Worm (Caenorhabditis elegans) whole organism, midembryonic: Measurements from ENCODE around the gene clh-4.

Source experiments
- T22C8.4 ChIP-seq: fragments of 200-800 bp; sonication (Bioruptor generic); IDR thresholded peaks from 2 replicates; pipeline ENCODE4 v1.3.6; 2022; ENCODE audit warnings: missing genetic modification characterization, missing compliant biosample characterization
- cog-1 ChIP-seq: sonication (generic microtip); optimal IDR thresholded peaks from 2 replicates; lab custom pipeline; 2016; ENCODE audit warnings: missing genetic modification characterization, missing compliant biosample characterization
- flt-1 ChIP-seq: fragments of 200-800 bp; sonication (Bioruptor generic); IDR thresholded peaks from 2 replicates; pipeline ENCODE4 v1.3.6; 2022; ENCODE audit warnings: missing genetic modification characterization, missing compliant biosample characterization
- klf-2 ChIP-seq: fragments of 200-800 bp; sonication (Bioruptor generic); conservative IDR thresholded peaks from 2 replicates; pipeline ENCODE4 v1.3.6; 2022; ENCODE audit warnings: missing genetic modification reagents, missing genetic modification characterization, missing compliant biosample characterization
- med-1 ChIP-seq: sonication (generic microtip); optimal IDR thresholded peaks from 2 replicates; lab custom pipeline; 2017; ENCODE audit warnings: missing genetic modification characterization, mild to moderate bottlenecking, missing compliant biosample characterization, antibody characterized with exemption, missing genetic modification reagents; ENCODE audit not compliant: insufficient read depth
- ref-1 ChIP-seq: fragments of 200-800 bp; sonication (Bioruptor generic); conservative IDR thresholded peaks from 2 replicates; pipeline ENCODE4 v1.3.6; 2022; ENCODE audit warnings: missing genetic modification reagents, missing genetic modification characterization, missing compliant biosample characterization
- tab-1 ChIP-seq: fragments of 200-800 bp; sonication (Bioruptor generic); IDR thresholded peaks from 2 replicates; pipeline ENCODE4 v1.3.6; 2022; ENCODE audit warnings: missing genetic modification characterization, missing compliant biosample characterization
- ztf-23 ChIP-seq: fragments of 200-800 bp; sonication (Bioruptor generic); IDR thresholded peaks from 2 replicates; pipeline ENCODE4 v1.3.6; 2022; ENCODE audit warnings: missing genetic modification reagents, missing genetic modification characterization, missing compliant biosample characterization
- ztf-29 ChIP-seq: fragments of 200-800 bp; sonication (Bioruptor generic); IDR thresholded peaks from 2 replicates; pipeline ENCODE4 v1.3.6; 2022; ENCODE audit warnings: missing genetic modification reagents, missing genetic modification characterization, missing compliant biosample characterization

DNA sequence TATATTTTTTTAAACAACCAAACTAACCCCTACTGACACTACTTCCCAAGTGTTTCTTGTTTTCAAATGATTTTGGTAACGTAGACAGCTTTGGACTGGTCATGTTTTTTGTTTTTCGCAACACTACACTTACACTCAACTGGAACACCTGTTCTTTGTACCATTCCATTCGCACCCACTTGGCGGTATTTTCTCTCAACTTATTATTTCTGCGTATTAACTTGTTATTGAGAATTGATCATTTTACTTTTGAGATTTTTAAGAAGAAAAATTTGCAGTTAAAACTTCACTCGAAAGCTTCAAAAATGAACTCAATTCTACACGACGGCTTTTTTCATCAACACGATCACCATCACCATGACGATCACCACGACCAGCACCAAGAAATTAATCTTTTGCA, 34.5 kb upstream of the clh-4 start, which contains the start of gene ZK470.2:
- TF ChIP-seq flt-1 (GFP tag; lab: Robert Waterston, UW) = no peak
- no peak for TF ChIP-seq T22C8.4 (GFP tag; lab: Robert Waterston, UW)
- no peak for TF ChIP-seq ztf-23
- TF ChIP-seq ztf-29 (GFP tag; lab: Robert Waterston, UW) = no peak
- no peak for TF ChIP-seq cog-1 (tag; lab: Kevin White, UChicago)
- no peak for TF ChIP-seq tab-1 (GFP tag; lab: Robert Waterston, UW)
- TF ChIP-seq ref-1 (GFP tag; lab: Robert Waterston, UW) = no peak
- no peak for TF ChIP-seq klf-2
- no peak for TF ChIP-seq med-1
